Fruit fly (Drosophila melanogaster) whole organism, embryonic: ENCODE measurements around the gene CG3149.

Experiments
- CG10267 ChIP-seq: fragments of 200-800 bp; sonication (Bioruptor generic); optimal IDR thresholded peaks from 2 replicates; lab custom pipeline; 2018; ENCODE audit warnings: missing biosample characterization, mild to moderate bottlenecking, missing genetic modification characterization, moderate library complexity
- CG10321 ChIP-seq: fragments of 200-800 bp; sonication (Bioruptor generic); IDR thresholded peaks from 2 replicates; pipeline ENCODE4 v1.3.6; 2022; ENCODE audit warnings: missing biosample characterization, missing genetic modification characterization
- CG10565 ChIP-seq: fragments of 200-800 bp; sonication (Bioruptor generic); optimal IDR thresholded peaks from 3 replicates; lab custom pipeline; 2016; ENCODE audit warnings: missing biosample characterization, mild to moderate bottlenecking, missing genetic modification characterization
- CG10979 ChIP-seq: fragments of 200-800 bp; sonication (Bioruptor generic); optimal IDR thresholded peaks from 2 replicates; lab custom pipeline; 2018; ENCODE audit warnings: missing biosample characterization, mild to moderate bottlenecking, missing genetic modification characterization, moderate library complexity
- CG12071 ChIP-seq: fragments of 200-800 bp; sonication (Bioruptor generic); optimal IDR thresholded peaks from 3 replicates; lab custom pipeline; 2018; ENCODE audit warnings: missing biosample characterization, mild to moderate bottlenecking, missing genetic modification characterization
- CG14441 ChIP-seq: fragments of 200-800 bp; sonication (Bioruptor generic); IDR thresholded peaks from 2 replicates; pipeline ENCODE4 v1.3.6; 2022; ENCODE audit warnings: missing biosample characterization, missing genetic modification characterization
- CG15479 ChIP-seq: fragments of 200-800 bp; sonication (Bioruptor generic); optimal IDR thresholded peaks from 3 replicates; lab custom pipeline; 2019; ENCODE audit warnings: missing biosample characterization, mild to moderate bottlenecking, missing genetic modification characterization, moderate library complexity
- CG17359 ChIP-seq: fragments of 200-800 bp; sonication (Bioruptor generic); optimal IDR thresholded peaks from 3 replicates; lab custom pipeline; 2018; ENCODE audit warnings: missing biosample characterization, mild to moderate bottlenecking, missing genetic modification characterization, moderate library complexity
- CG17385 ChIP-seq: fragments of 200-800 bp; sonication (Bioruptor generic); optimal IDR thresholded peaks from 3 replicates; lab custom pipeline; 2018; ENCODE audit warnings: missing biosample characterization, mild to moderate bottlenecking, missing genetic modification characterization
- CG17912 ChIP-seq: fragments of 200-800 bp; sonication (Bioruptor generic); optimal IDR thresholded peaks from 2 replicates; lab custom pipeline; 2018; ENCODE audit warnings: missing biosample characterization, mild to moderate bottlenecking, missing genetic modification characterization
- CG1792 ChIP-seq: fragments of 200-800 bp; sonication (Bioruptor generic); optimal IDR thresholded peaks from 2 replicates; lab custom pipeline; 2016; ENCODE audit warnings: missing biosample characterization, missing genetic modification characterization
- CG30403 ChIP-seq: fragments of 200-800 bp; sonication (Bioruptor generic); optimal IDR thresholded peaks from 3 replicates; lab custom pipeline; 2016; ENCODE audit warnings: missing biosample characterization, missing genetic modification characterization
- CG34376 ChIP-seq: fragments of 200-800 bp; sonication (Bioruptor generic); optimal IDR thresholded peaks from 2 replicates; lab custom pipeline; 2018; ENCODE audit warnings: missing biosample characterization, mild to moderate bottlenecking, missing genetic modification characterization
- CG4360 ChIP-seq: fragments of 200-800 bp; sonication (Bioruptor generic); IDR thresholded peaks from 2 replicates; pipeline ENCODE4 v1.3.6; 2022; ENCODE audit warnings: missing biosample characterization, missing genetic modification characterization
- CG4424 ChIP-seq: fragments of 200-800 bp; sonication (Bioruptor generic); optimal IDR thresholded peaks from 3 replicates; lab custom pipeline; 2016; ENCODE audit warnings: missing biosample characterization, missing genetic modification characterization
- CG4617 ChIP-seq: fragments of 200-800 bp; sonication (Bioruptor generic); optimal IDR thresholded peaks from 3 replicates; lab custom pipeline; 2016; ENCODE audit warnings: missing biosample characterization, missing genetic modification characterization, borderline replicate concordance
- CG4854 ChIP-seq: fragments of 200-800 bp; sonication (Bioruptor generic); optimal IDR thresholded peaks from 2 replicates; lab custom pipeline; 2016; ENCODE audit warnings: missing biosample characterization, missing genetic modification characterization, inconsistent platforms
- CG8944 ChIP-seq: fragments of 200-800 bp; sonication (Bioruptor generic); optimal IDR thresholded peaks from 3 replicates; lab custom pipeline; 2016; ENCODE audit warnings: missing biosample characterization, missing genetic modification characterization
- CG9215 ChIP-seq: fragments of 200-800 bp; sonication (Bioruptor generic); IDR thresholded peaks from 2 replicates; pipeline ENCODE4 v1.3.6; 2022; ENCODE audit warnings: missing biosample characterization, missing genetic modification characterization
- CG9817 ChIP-seq: fragments of 200-800 bp; sonication (Bioruptor generic); optimal IDR thresholded peaks from 2 replicates; lab custom pipeline; 2018; ENCODE audit warnings: missing biosample characterization, mild to moderate bottlenecking, missing genetic modification characterization, moderate library complexity
- Dad ChIP-seq: fragments of 200-800 bp; sonication (Bioruptor generic); optimal IDR thresholded peaks from 3 replicates; lab custom pipeline; 2016; ENCODE audit warnings: missing biosample characterization, missing genetic modification characterization
- Dip3 ChIP-seq: fragments of 200-800 bp; sonication (Bioruptor generic); optimal IDR thresholded peaks from 3 replicates; lab custom pipeline; 2016; ENCODE audit warnings: missing biosample characterization, missing genetic modification characterization
- Doc2 ChIP-seq: fragments of 200-800 bp; sonication (Bioruptor generic); IDR thresholded peaks from 2 replicates; pipeline ENCODE4 v1.3.6; 2022; ENCODE audit warnings: missing biosample characterization, missing genetic modification characterization
- Drgx ChIP-seq: fragments of 200-800 bp; sonication (Bioruptor generic); IDR thresholded peaks from 2 replicates; pipeline ENCODE4 v1.3.6; 2022; ENCODE audit warnings: missing biosample characterization, missing genetic modification characterization
- Hsf ChIP-seq: fragments of 200-800 bp; sonication (Bioruptor generic); optimal IDR thresholded peaks from 3 replicates; lab custom pipeline; 2016; ENCODE audit warnings: missing biosample characterization, missing genetic modification characterization
- Jarid2 ChIP-seq: fragments of 200-800 bp; sonication (Bioruptor generic); optimal IDR thresholded peaks from 3 replicates; lab custom pipeline; 2017; ENCODE audit warnings: mild to moderate bottlenecking, missing biosample characterization, missing genetic modification reagents, missing genetic modification characterization
- MBD-R2 ChIP-seq: fragments of 200-800 bp; sonication (Bioruptor generic); IDR thresholded peaks from 2 replicates; pipeline ENCODE4 v1.3.6; 2022; ENCODE audit warnings: missing biosample characterization, missing genetic modification characterization
- Med ChIP-seq: fragments of 200-800 bp; sonication (Bioruptor generic); peaks from one replicate; lab custom pipeline; 2016; ENCODE audit warnings: missing biosample characterization, missing genetic modification characterization, mild to moderate bottlenecking, inconsistent platforms, moderate library complexity
- Nf-YA ChIP-seq: fragments of 200-800 bp; sonication (Bioruptor generic); IDR thresholded peaks from 2 replicates; pipeline ENCODE4 v1.3.6; 2022; ENCODE audit warnings: missing biosample characterization, missing genetic modification characterization
- Nf-YC ChIP-seq: fragments of 200-800 bp; optimal IDR thresholded peaks from 3 replicates; lab custom pipeline; 2019; ENCODE audit warnings: missing biosample characterization, mild to moderate bottlenecking, missing genetic modification characterization, moderate library complexity
- Ptx1 ChIP-seq: fragments of 200-800 bp; sonication (Bioruptor generic); IDR thresholded peaks from 2 replicates; pipeline ENCODE4 v1.3.6; 2022; ENCODE audit warnings: missing biosample characterization, missing genetic modification characterization
- Usf ChIP-seq: fragments of 200-800 bp; sonication (Bioruptor generic); optimal IDR thresholded peaks from 2 replicates; lab custom pipeline; 2017; ENCODE audit warnings: missing genotype, missing biosample characterization, missing genetic modification characterization
- abd-A ChIP-seq: fragments of 200-800 bp; sonication (Bioruptor generic); optimal IDR thresholded peaks from 3 replicates; lab custom pipeline; 2019; ENCODE audit warnings: missing biosample characterization, mild to moderate bottlenecking, missing genetic modification characterization, moderate library complexity
- al ChIP-seq: fragments of 200-800 bp; sonication (Bioruptor generic); IDR thresholded peaks from 2 replicates; pipeline ENCODE4 v1.3.6; 2022; ENCODE audit warnings: missing biosample characterization, missing genetic modification characterization
- aop ChIP-seq: fragments of 200-800 bp; sonication (Bioruptor generic); IDR thresholded peaks from 2 replicates; pipeline ENCODE4 v1.3.6; 2022; ENCODE audit warnings: missing biosample characterization, missing genetic modification characterization
- ase ChIP-seq: fragments of 200-800 bp; sonication (Bioruptor generic); IDR thresholded peaks from 3 replicates; pipeline ENCODE4 v1.3.6; 2022; ENCODE audit warnings: missing biosample characterization, missing genetic modification characterization
- chn ChIP-seq: fragments of 200-800 bp; sonication (Bioruptor generic); optimal IDR thresholded peaks from 2 replicates; lab custom pipeline; 2016; ENCODE audit warnings: missing biosample characterization, missing genetic modification characterization
- crc ChIP-seq: fragments of 200-800 bp; sonication (Bioruptor generic); optimal IDR thresholded peaks from 2 replicates; lab custom pipeline; 2016; ENCODE audit warnings: missing biosample characterization, missing genetic modification characterization
- crol ChIP-seq: fragments of 200-800 bp; sonication (Bioruptor generic); IDR thresholded peaks from 2 replicates; pipeline ENCODE4 v1.3.6; 2022; ENCODE audit warnings: missing biosample characterization, missing genetic modification characterization
- cwo ChIP-seq: fragments of 200-800 bp; sonication (Bioruptor generic); optimal IDR thresholded peaks from 3 replicates; lab custom pipeline; 2017; ENCODE audit warnings: missing biosample characterization, missing genetic modification characterization, mild to moderate bottlenecking, moderate library complexity, missing genetic modification reagents
- gfzf ChIP-seq: fragments of 200-800 bp; sonication (Bioruptor generic); optimal IDR thresholded peaks from 2 replicates; lab custom pipeline; 2016; ENCODE audit warnings: missing biosample characterization, mild to moderate bottlenecking, missing genetic modification characterization, moderate library complexity
- jing ChIP-seq: fragments of 200-800 bp; sonication (Bioruptor generic); optimal IDR thresholded peaks from 2 replicates; lab custom pipeline; 2018; ENCODE audit warnings: missing biosample characterization, mild to moderate bottlenecking, missing genetic modification characterization
- mld ChIP-seq: fragments of 200-800 bp; sonication (Bioruptor generic); IDR thresholded peaks from 3 replicates; pipeline ENCODE4 v1.3.6; 2022; ENCODE audit warnings: missing biosample characterization, missing genetic modification characterization; ENCODE audit not compliant: partially characterized antibody
- sens-2 ChIP-seq: fragments of 200-800 bp; sonication (Bioruptor generic); IDR thresholded peaks from 2 replicates; pipeline ENCODE4 v1.3.6; 2022; ENCODE audit warnings: missing biosample characterization, missing genetic modification characterization
- stwl ChIP-seq: fragments of 200-800 bp; sonication (Bioruptor generic); optimal IDR thresholded peaks from 3 replicates; lab custom pipeline; 2018; ENCODE audit warnings: missing biosample characterization, mild to moderate bottlenecking, missing genetic modification characterization, moderate library complexity
- tap ChIP-seq: fragments of 200-800 bp; optimal IDR thresholded peaks from 3 replicates; lab custom pipeline; 2019; ENCODE audit warnings: missing biosample characterization, mild to moderate bottlenecking, missing genetic modification characterization, moderate library complexity
- tna ChIP-seq: fragments of 200-800 bp; sonication (Bioruptor generic); IDR thresholded peaks from 2 replicates; pipeline ENCODE4 v1.3.6; 2022; ENCODE audit warnings: missing biosample characterization, missing genetic modification characterization; ENCODE audit not compliant: partially characterized antibody
- unc-4 ChIP-seq: fragments of 200-800 bp; sonication (Bioruptor generic); IDR thresholded peaks from 2 replicates; pipeline ENCODE4 v1.3.6; 2022; ENCODE audit warnings: missing biosample characterization, missing genetic modification characterization; ENCODE audit not compliant: partially characterized antibody
- zen ChIP-seq: fragments of 200-800 bp; sonication (Bioruptor generic); optimal IDR thresholded peaks from 3 replicates; lab custom pipeline; 2018; ENCODE audit warnings: missing biosample characterization, mild to moderate bottlenecking, missing genetic modification characterization, moderate library complexity
- zf30C ChIP-seq: fragments of 200-800 bp; sonication (Bioruptor generic); optimal IDR thresholded peaks from 3 replicates; lab custom pipeline; 2018; ENCODE audit warnings: missing biosample characterization, mild to moderate bottlenecking, missing genetic modification characterization

Gene CG3149

DNA sequence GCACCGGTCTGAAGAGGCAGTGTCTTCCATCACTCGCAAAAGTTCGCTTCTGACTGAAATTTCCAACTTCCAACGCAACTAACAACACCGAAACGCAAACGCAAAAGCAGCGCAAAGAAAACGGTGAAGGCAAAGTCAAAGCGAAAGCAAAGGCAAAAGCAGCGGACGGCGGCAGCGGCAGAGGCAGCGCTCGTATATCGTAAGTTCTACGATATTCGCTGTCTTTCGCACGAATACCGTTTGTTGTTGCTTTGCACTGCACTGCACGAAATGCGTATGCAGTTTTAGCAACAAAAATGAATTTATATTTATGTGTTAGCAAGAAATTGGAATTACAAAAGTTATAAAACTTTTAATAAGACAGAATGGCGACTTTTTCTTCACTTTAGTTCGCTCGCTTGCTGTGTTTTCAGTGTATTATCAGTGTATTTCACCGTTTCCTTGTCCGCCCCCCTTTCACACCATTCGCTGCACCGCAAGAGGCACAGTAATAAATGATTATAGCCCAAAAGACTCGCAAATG, 46.5 kb downstream of the CG3149 start, which contains the start of gene OtopLa (continued):
- peak; percentile 97 for TF ChIP-seq Med (GFP tag; lab: Kevin White, UChicago)
- peak; percentile 70 for TF ChIP-seq chn (GFP tag; lab: Kevin White, UChicago)
- peak; percentile 52 for TF ChIP-seq jing (GFP tag; lab: Kevin White, UChicago)
- peak; percentile 47; the same call in 1 of the 2 replicates for TF ChIP-seq MBD-R2
- TF ChIP-seq tna: no peak
- TF ChIP-seq crc (GFP tag; lab: Kevin White, UChicago): peak; percentile 72
- TF ChIP-seq Doc2 (GFP tag; lab: Robert Waterston, UW): no peak
- TF ChIP-seq CG8944 (GFP tag; lab: Kevin White, UChicago): peak; percentile 72
- TF ChIP-seq Dad (GFP tag; lab: Kevin White, UChicago): peak; percentile 84
- peak; percentile 68 for TF ChIP-seq CG9215 (GFP tag; lab: Robert Waterston, UW)
- peak; percentile 46 for TF ChIP-seq CG10565 (GFP tag; lab: Kevin White, UChicago)
- TF ChIP-seq CG17359 (tag; lab: Kevin White, UChicago): peak; percentile 88
- no peak for TF ChIP-seq CG15479 (GFP tag; lab: Kevin White, UChicago)
- peak; percentile 60 for TF ChIP-seq CG1792
- peak; percentile 42 for TF ChIP-seq CG34376 (GFP tag; lab: Kevin White, UChicago)
- peak; percentile 69 for TF ChIP-seq CG9817 (tag; lab: Kevin White, UChicago)
- TF ChIP-seq CG30403 (GFP tag; lab: Kevin White, UChicago): peak; percentile 85
- TF ChIP-seq zf30C (GFP tag; lab: Kevin White, UChicago): peak; percentile 74
- no peak for TF ChIP-seq abd-A (tag; lab: Kevin White, UChicago)
- TF ChIP-seq crol (GFP tag; lab: Robert Waterston, UW): peak; percentile 62
- TF ChIP-seq stwl (tag; lab: Kevin White, UChicago): peak; percentile 9
- TF ChIP-seq CG10321 (GFP tag; lab: Robert Waterston, UW): peak; percentile 52; the same call in 1 of the 2 replicates
- TF ChIP-seq unc-4 (GFP tag; lab: Robert Waterston, UW): no peak
- TF ChIP-seq al (GFP tag; lab: Robert Waterston, UW): peak; percentile 55; the same call in 1 of the 2 replicates
- peak; percentile 41 for TF ChIP-seq Jarid2 (GFP tag; lab: Kevin White, UChicago)
- TF ChIP-seq CG4424: peak; percentile 84
- peak; percentile 73 for TF ChIP-seq tap (tag; lab: Kevin White, UChicago)
- TF ChIP-seq cwo (GFP tag; lab: Kevin White, UChicago): peak; percentile 69
- peak; percentile 79 for TF ChIP-seq aop (GFP tag; lab: Robert Waterston, UW)
- TF ChIP-seq CG4854 (GFP tag; lab: Kevin White, UChicago): peak; percentile 69
- peak; percentile 82 for TF ChIP-seq ase
- peak; percentile 72 for TF ChIP-seq CG4360 (GFP tag; lab: Robert Waterston, UW)
- TF ChIP-seq CG17385 (GFP tag; lab: Kevin White, UChicago): peak; percentile 79
- TF ChIP-seq mld (GFP tag; lab: Robert Waterston, UW): no peak
- peak; percentile 74 for TF ChIP-seq CG10267
- no peak for TF ChIP-seq Nf-YC (tag; lab: Kevin White, UChicago)
- TF ChIP-seq CG17912: no peak
- peak; percentile 25 for TF ChIP-seq Usf
- TF ChIP-seq Nf-YA (GFP tag; lab: Robert Waterston, UW): peak; percentile 84
- peak; percentile 80 for TF ChIP-seq CG14441 (GFP tag; lab: Robert Waterston, UW)
- peak; percentile 28 for TF ChIP-seq CG4617 (GFP tag; lab: Kevin White, UChicago)
- peak; percentile 74 for TF ChIP-seq CG12071
- peak; percentile 88 for TF ChIP-seq Ptx1 (GFP tag; lab: Robert Waterston, UW)
- TF ChIP-seq Dip3 (GFP tag; lab: Kevin White, UChicago): peak; percentile 35
- TF ChIP-seq Drgx: peak; percentile 89
- TF ChIP-seq zen (tag; lab: Kevin White, UChicago): peak; percentile 71
- TF ChIP-seq sens-2 (GFP tag; lab: Robert Waterston, UW): peak; percentile 82
- peak; percentile 88 for TF ChIP-seq CG10979 (tag; lab: Kevin White, UChicago)
- no peak for TF ChIP-seq gfzf (GFP tag; lab: Kevin White, UChicago)
- TF ChIP-seq Hsf (GFP tag; lab: Kevin White, UChicago): peak; percentile 82
